Fruit fly (Drosophila melanogaster) S2 (cell line): ENCODE results near the gene CG14695.
A peak's percentile ranks its signal among the peaks of the same experiment; 100 is the strongest.

ENCODE experiments used
- CG8478 ChIP-seq: fragments of >200 bp; optimal IDR thresholded peaks from 2 replicates; lab custom pipeline; 2018
- CTCF ChIP-seq, 2 experiments: fragments of >200 bp; optimal IDR thresholded peaks; 2 replicates each; lab custom pipeline; 2018

Gene CG14695

DNA sequence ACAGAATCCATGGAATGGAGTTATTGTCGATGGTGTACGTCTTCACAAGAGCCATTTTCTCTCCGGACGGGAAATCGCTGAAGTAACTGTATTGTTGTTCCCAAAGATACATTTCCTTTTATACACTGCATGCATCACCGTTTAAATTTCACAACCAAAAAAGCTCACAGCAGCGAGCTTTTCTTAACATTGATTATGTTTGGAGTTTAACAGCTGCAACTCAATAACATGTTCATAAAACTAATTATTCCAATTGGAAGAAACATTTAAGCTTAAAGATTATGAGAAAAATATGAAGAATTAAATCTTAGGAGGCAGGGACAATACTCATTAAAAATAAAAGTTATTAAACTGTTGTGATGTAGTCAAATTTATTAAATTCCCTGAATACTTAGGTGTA is at the start of gene CG14695:
Gene CG14695, minus strand, starts transcription at position 101 of the 400 bp plus-strand sequence.
- no peak for TF ChIP-seq CTCF (optimal IDR thresholded peaks at IDR 0.05; lab: Kevin White, UChicago)
- no peak for TF ChIP-seq CG8478 (lab: Kevin White, UChicago)

DNA sequence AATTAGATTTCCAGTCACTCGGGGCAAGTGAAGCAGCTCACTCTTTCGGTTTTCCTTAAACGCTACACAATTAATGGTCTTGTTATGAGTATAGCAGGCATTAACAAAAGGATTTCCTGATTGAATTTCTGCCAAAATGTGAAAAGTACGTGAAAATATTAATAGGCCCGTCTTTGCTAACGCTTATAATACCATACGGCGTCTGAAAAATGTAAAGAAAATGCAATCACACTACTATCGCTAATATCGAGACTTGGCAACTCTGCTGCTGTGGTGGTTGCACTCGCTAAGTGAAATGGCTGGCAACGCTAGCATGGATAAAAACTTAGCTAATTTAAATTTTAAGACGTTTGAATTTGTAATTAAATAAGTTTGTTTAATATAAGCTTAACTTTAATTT is 14.2 kb upstream of the CG14695 start, which contains the start of gene CG6621:
Gene CG6621, minus strand, starts transcription at position 205 of the 400 bp plus-strand sequence.
- peak; percentile 50 to 68 for TF ChIP-seq CTCF (optimal IDR thresholded peaks at IDR 0.05; lab: Kevin White, UChicago)
- TF ChIP-seq CG8478 (lab: Kevin White, UChicago), result no peak

DNA sequence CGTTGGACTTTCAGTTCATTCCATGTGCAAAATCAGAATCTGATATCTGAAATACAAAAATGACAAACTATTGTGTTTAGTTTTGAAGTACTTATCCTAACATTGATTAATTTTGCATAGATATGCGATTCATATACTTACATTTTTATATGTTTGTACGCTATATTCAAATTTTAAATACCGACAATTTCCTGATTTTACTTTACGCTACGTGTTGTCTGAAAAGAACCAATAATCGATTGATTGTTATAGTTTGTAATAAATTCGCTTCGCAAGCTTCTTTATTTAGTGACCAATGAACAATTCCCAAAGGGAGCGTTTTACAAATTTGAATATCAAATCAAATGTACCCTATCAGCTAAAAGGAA is 10.4 kb upstream of the CG14695 start, which contains the start of gene Ak3:
Gene Ak3, minus strand, starts transcription at position 69 of the 368 bp plus-strand sequence.
- TF ChIP-seq CTCF (optimal IDR thresholded peaks at IDR 0.05; lab: Kevin White, UChicago) (no peak), CG8478 (lab: Kevin White, UChicago) (no peak)

DNA sequence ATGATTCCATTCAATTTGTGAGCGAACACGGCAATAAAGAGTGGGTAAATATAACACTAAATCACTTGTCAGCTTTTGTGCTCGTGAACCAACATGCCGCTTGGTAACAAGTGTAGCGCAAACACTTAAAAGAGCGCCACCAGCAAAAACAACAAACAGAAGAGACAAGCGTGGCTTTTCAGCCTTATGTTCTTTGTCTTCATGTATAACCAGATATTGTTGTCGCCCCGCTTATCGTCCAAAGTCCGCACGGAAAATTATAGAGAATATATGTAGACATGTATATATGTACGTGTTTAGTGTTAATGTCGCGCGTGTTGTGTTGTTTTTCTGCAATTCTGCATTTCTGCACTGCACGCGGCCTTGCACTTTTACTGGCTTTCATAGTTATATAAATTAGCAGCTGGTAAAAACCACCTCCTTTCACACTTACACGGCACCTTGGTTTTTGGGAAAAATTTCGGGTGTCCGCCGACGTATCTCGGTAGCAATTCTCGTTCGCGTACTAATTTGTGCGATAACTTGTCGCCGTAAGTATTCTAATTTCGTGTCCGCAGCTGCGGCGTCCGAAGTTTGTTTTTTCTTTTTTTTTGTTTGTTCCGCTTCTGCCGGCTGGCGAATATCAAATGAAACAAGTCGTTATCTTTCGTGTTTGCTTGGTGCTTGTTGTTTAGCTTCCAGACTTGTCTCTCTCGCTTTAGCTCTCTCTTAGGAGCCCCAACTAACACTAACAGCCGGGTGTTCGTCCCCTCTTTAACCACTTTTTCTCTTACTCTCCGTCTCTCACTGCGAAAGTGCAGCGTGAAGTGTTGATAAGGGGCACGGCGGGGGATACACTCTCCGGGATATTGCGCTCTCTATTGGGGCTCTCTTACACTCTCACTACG is 9.8 kb upstream of the CG14695 start:
- TF ChIP-seq CG8478 (lab: Kevin White, UChicago), result no peak
- no peak for TF ChIP-seq CTCF (optimal IDR thresholded peaks at IDR 0.05; lab: Kevin White, UChicago)

DNA sequence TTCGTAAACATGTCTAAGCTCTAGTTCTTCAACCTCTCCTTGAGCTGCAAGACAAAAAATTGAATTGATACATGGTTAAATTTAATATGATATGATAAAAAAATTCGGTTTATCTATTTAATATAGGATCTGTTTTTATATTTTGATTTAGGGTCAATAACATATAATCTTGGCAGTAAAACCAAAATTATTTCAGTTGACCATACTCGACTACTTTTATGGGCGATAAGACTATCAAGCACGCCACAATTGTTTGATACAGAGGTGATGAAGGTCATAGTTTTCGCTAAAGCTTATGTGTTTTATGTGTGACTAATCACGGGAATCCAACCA is 9.1 kb upstream of the CG14695 start:
- TF ChIP-seq CG8478 (lab: Kevin White, UChicago) (no peak), CTCF (optimal IDR thresholded peaks at IDR 0.05; lab: Kevin White, UChicago) (no peak)

DNA sequence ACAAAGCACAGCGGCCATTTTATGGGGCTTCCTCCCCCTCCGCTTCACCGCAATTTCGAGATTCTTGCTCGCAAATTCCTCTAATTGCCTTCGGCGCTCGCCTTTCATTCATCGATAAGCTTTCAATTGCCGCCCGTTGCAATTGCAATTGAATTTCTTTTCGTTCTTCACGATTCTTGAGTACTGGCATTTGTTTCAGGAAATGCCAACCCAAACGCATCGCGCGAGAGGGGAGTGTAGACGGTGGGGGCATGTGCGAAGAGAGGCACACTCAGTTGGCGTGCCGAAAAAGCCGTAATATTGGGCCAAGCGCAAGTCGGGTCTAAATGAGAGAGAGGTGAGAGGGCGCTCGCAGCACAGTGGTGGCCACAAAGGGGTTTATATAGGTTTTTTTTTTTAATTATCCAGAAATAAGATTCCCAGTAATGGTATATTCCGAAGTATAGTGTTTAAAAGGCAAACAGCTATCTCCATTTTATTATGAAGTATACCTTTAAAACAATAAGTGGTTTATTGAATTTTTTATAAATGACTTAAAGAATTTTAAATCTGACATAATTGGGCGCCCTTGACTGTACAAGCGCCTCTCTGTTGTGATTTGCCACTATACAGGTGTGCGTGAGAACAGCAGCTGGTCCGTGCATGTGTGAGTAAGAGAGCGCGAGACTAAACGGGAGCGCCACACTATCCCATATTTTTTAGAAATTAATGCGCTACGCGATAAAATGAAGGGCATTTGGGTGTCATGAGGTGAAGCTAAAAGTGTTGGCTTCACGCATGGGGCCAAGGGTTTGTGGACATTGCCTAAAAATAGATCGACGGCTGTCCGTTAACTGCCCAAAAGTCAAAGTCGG is 7.6 kb upstream of the CG14695 start:
- TF ChIP-seq CG8478 (lab: Kevin White, UChicago) (no peak), CTCF (optimal IDR thresholded peaks at IDR 0.05; lab: Kevin White, UChicago) (no peak)

DNA sequence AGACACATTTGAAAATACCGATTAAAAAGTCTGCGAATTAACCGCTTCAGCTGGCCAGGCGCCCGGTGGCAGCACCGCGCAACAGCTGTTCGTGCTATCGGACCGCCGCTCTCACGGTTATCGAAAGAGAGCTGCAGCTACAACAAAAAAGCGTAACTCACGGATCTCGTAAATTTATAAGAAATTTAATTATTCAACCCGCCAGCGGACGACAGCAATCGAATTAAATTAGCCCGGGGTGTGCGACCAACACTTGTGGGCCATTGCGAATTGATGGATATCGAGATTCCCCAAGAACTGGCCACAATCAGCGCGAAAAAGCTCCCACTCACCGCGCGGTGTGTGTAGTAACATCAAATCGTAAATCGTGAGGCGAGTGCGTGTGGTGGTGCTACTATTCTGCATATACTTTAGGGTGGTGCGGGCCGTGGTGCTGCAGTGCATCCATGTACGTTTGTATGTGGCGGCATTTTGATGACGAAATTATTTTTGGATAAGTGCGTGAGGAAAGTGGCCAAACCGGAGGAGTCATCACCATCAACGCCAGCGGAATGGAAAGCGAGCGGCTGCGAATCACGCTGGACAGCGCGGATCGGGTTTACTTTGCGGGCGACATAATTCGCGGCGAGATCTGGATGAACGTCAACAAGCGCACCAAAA is 6.4 kb upstream of the CG14695 start, which contains the start of gene Leash:
Gene Leash, plus strand, starts transcription at position 119 of the 660 bp plus-strand sequence.
- TF ChIP-seq CG8478 (lab: Kevin White, UChicago) (no peak), CTCF (optimal IDR thresholded peaks at IDR 0.05; lab: Kevin White, UChicago) (no peak)

DNA sequence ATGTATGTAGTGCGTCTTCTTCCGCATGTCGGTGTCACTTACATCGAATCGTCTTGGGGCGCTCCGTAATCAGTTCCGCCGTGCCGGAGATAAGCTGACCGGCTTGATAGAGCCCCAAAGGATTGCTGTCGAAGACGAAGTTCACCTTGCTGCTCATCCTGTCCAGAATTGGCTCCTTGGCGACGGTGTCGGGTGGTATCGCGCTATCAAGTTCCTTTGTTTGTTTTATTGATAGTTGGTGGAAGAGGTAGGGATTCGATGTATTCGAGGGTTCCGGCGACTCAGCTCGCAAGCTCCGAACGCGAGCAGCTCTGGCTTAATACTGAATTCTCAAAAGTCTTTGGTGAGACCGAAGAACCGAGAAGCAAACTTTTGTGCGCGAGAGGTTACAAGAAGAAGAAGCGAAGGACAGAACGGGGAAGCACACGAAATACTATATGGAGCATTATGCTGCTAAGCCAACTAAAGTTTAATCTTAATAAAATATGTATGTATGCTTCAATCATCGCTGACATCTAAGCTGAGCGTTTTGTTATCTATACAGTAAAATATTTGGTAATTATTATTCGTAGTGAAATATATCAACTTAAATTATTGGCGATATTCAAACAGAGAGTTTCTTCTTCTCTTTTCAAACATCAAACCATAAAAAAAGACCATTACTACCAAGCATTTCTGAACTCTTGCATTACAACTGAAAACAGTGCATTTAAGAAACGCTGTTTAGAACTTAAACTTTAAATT is 5.7 kb upstream of the CG14695 start, which contains the start of gene CG14696:
Gene CG14696, minus strand, starts transcription at position 324 of the 744 bp plus-strand sequence.
- TF ChIP-seq CTCF (optimal IDR thresholded peaks at IDR 0.05; lab: Kevin White, UChicago), result no peak

DNA sequence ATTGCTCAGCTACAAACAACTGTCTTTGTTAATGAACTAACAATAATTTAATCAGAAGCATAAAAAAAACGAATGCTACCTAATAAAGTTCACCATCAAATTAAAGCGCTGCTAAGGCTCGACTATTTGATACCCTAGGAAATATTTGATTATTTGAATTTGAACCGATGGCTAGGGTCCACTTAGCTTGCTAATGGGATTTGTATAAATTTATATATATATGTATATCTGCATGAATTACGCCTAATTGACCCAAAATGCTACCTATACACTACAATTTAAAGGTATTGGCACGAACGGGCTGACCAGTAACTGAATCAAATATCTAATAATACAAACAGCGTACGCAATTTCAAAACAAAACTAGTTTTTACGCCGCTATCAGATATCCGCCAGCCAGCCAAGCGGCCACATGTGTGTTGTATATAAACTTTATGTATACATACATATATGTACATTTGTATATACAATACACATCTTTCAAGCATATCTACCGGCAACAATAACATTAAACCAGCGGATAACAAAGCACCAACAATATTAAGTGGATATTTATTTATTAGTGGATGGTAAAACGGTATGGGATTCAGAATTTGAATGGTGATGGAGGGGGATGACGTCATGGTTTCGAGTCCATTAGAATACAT is 5.0 kb upstream of the CG14695 start:
- no peak for TF ChIP-seq CG8478 (lab: Kevin White, UChicago)
- no peak for TF ChIP-seq CTCF (optimal IDR thresholded peaks at IDR 0.05; lab: Kevin White, UChicago)

DNA sequence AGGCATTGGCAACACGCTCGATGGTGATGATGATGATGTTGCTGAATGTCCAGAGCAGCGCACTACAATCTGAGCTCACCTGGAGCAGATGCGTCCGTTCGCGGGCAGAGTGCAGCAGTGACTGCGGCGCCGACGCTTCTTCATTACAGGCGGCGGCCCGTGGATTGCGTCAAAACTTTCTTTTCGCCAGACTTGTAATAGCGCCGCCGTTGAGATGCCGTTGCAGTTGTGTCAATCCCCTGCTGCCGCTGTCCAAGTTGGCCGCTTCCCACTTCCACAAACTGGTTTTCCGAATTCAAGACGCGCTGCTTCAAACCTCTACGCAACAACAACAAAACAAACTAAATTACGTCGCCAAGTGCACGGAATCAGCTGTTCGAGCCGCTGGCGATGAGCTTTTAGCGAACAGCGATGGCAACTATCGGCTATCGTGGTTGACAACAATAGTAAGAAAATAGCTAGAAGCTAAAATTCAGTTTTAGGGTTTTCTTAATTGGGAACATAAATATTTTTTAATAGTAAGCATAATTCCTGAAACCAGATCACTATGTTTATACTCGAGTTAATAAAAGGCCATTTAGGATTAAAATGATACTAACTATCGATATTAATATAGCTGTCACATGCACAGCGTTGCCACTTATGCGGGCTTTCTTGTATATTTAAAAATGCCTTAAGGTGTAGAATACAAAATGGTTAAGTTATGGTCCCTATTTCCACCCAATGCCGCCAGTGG is 2.9 kb upstream of the CG14695 start, which contains the start of gene Tpc1:
Gene Tpc1, minus strand, starts transcription at position 365 of the 736 bp plus-strand sequence.
- TF ChIP-seq CG8478 (lab: Kevin White, UChicago), result no peak
- no peak for TF ChIP-seq CTCF (optimal IDR thresholded peaks at IDR 0.05; lab: Kevin White, UChicago)

DNA sequence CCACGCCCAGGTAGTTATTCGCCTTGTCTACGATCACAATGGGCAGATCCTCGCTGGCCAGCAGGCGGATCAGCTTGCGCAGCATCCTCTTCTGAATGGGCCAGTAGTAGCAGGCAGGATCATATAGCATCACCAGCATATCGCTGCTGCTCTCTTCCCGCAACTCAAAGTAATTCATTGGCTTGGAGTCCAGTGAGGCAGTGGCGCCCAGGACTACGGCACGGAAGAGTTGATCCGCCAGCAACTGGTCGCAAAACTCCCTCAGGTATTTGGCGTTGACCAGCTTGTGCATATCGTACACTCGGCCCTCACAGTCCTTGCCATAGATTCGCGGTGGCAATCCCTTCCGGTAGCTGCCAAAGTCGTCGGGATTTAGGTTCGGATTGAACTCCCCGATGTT is 491 bp downstream of the CG14695 start:
- TF ChIP-seq CTCF (optimal IDR thresholded peaks at IDR 0.05; lab: Kevin White, UChicago), result no peak
- TF ChIP-seq CG8478 (lab: Kevin White, UChicago), result no peak

DNA sequence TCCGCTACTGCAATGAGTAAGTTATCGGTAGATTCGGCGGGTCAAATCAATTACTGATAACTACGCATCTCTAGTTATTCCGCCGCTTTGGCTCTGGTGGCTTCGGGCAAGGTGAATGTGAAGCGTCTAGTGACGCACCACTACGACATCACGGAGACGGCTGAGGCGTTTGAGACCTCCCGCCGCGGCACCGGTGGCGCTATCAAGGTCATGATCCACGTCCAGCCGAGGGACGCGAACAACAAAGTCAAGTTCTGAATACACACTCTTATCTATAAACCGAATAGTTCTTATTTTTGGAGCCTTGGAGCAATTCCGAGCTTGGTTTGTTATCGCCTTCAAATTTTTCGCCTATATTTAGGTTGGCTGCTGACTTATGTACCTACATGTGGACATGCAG is 1.3 kb downstream of the CG14695 start:
- TF ChIP-seq CG8478 (lab: Kevin White, UChicago) (no peak), CTCF (optimal IDR thresholded peaks at IDR 0.05; lab: Kevin White, UChicago) (no peak)
